Fruit fly (Drosophila melanogaster): ENCODE data around the gene eys.

- TF ChIP-seq rn (GFP tag; IDR thresholded peaks at IDR 0.05) (no peak), gl (tag; optimal IDR thresholded peaks at IDR 0.05) (no peak)
Observed at dm6 chr2L:2357228-2357656, 45.8 kb downstream of the eys start, which contains the start of gene CG9967.

Data from whole organism, pupa.